Worm (Caenorhabditis elegans) whole organism, L1 larva: ENCODE data around the gene ttr-43.

Experiments
- C16A3.4 ChIP-seq: fragments of 150-350 bp; optimal IDR thresholded peaks from 2 replicates; lab custom pipeline; 2014; ENCODE audit warnings: missing biosample characterization, missing genetic modification characterization
- C34B4.2 ChIP-seq: sonication (generic microtip); optimal IDR thresholded peaks from 2 replicates; lab custom pipeline; 2017; ENCODE audit warnings: mild to moderate bottlenecking, missing genetic modification characterization, missing compliant biosample characterization
- aha-1 ChIP-seq: fragments of 150-350 bp; optimal IDR thresholded peaks from 2 replicates; lab custom pipeline; 2014; ENCODE audit warnings: missing biosample characterization, missing genetic modification characterization
- aly-2 ChIP-seq: fragments of 150-350 bp; optimal IDR thresholded peaks from 2 replicates; lab custom pipeline; 2014; ENCODE audit warnings: missing biosample characterization, missing genetic modification characterization
- ceh-88 ChIP-seq: fragments of 200-800 bp; sonication (Bioruptor generic); IDR thresholded peaks from 2 replicates; pipeline ENCODE4 v1.3.6; 2022; ENCODE audit warnings: missing genetic modification characterization, missing compliant biosample characterization
- ceh-90 ChIP-seq: sonication (generic microtip); optimal IDR thresholded peaks from 2 replicates; lab custom pipeline; 2016; ENCODE audit warnings: missing genetic modification characterization, missing compliant biosample characterization
- ces-1 ChIP-seq: fragments of 150-350 bp; optimal IDR thresholded peaks from 2 replicates; lab custom pipeline; 2014; ENCODE audit warnings: missing biosample characterization, missing genetic modification reagents, missing genetic modification characterization
- efl-3 ChIP-seq: fragments of 200-800 bp; sonication (Bioruptor generic); optimal IDR thresholded peaks from 2 replicates; lab custom pipeline; 2018; ENCODE audit warnings: mild to moderate bottlenecking, missing genetic modification characterization, missing compliant biosample characterization
- egl-13 ChIP-seq: sonication (generic microtip); optimal IDR thresholded peaks from 2 replicates; lab custom pipeline; 2016; ENCODE audit warnings: missing genotype, missing genetic modification reagents, missing genetic modification characterization, missing compliant biosample characterization
- egl-27 ChIP-seq, 2 experiments: fragments of 150-350 bp in 1 of 2; sonication (generic microtip); optimal IDR thresholded peaks; 3 replicates each; lab custom pipeline; 2017 to 2018; ENCODE audit warnings: missing biosample characterization in 2 of 2, missing genetic modification characterization in 2 of 2, missing genetic modification reagents in 2 of 2
- ets-5 ChIP-seq: fragments of 200-800 bp; sonication (Bioruptor generic); IDR thresholded peaks from 2 replicates; pipeline ENCODE4 v1.3.6; 2022; ENCODE audit warnings: missing genetic modification characterization, missing compliant biosample characterization
- fos-1 ChIP-seq: fragments of 150-350 bp; optimal IDR thresholded peaks from 2 replicates; lab custom pipeline; 2014; ENCODE audit warnings: missing biosample characterization, missing genetic modification characterization
- grh-1 ChIP-seq: fragments of 200-800 bp; sonication (Bioruptor generic); IDR thresholded peaks from 2 replicates; pipeline ENCODE4 v1.3.6; 2022; ENCODE audit warnings: missing genetic modification reagents, missing genetic modification characterization, missing compliant biosample characterization
- hpl-2 ChIP-seq: fragments of 150-350 bp; optimal IDR thresholded peaks from 2 replicates; lab custom pipeline; 2014; ENCODE audit warnings: missing biosample characterization, missing genetic modification reagents, missing genetic modification characterization
- jun-1 ChIP-seq: fragments of 150-350 bp; optimal IDR thresholded peaks from 2 replicates; lab custom pipeline; 2014; ENCODE audit warnings: missing biosample characterization, missing genetic modification reagents, missing genetic modification characterization
- lin-14 ChIP-seq: fragments of 200-800 bp; sonication (Bioruptor generic); optimal IDR thresholded peaks from 2 replicates; lab custom pipeline; 2018; ENCODE audit warnings: mild to moderate bottlenecking, missing genetic modification characterization, moderate library complexity, missing compliant biosample characterization
- lin-35 ChIP-seq, 2 experiments: fragments of 150-350 bp; optimal IDR thresholded peaks; 2 replicates each; lab custom pipeline; 2014; ENCODE audit warnings: missing biosample characterization in 2 of 2, missing genetic modification characterization in 2 of 2, missing genetic modification reagents in 2 of 2
- lsy-2 ChIP-seq, 2 experiments: fragments of 150-350 bp; optimal IDR thresholded peaks; 2 replicates each; lab custom pipeline; 2014; ENCODE audit warnings: missing biosample characterization in 2 of 2, missing genetic modification characterization in 2 of 2
- mab-9 ChIP-seq: fragments of 200-800 bp; sonication (Bioruptor generic); IDR thresholded peaks from 2 replicates; pipeline ENCODE4 v1.3.6; 2022; ENCODE audit warnings: missing genetic modification reagents, missing genetic modification characterization, missing compliant biosample characterization
- mdl-1 ChIP-seq, 2 experiments: fragments of 150-350 bp; optimal IDR thresholded peaks; 2 replicates each; lab custom pipeline; 2014 to 2017; ENCODE audit warnings: missing biosample characterization in 2 of 2, missing genetic modification characterization in 2 of 2, inconsistent platforms in 1 of 2
- mef-2 ChIP-seq: fragments of 150-350 bp; optimal IDR thresholded peaks from 2 replicates; lab custom pipeline; 2014; ENCODE audit warnings: missing biosample characterization, missing genetic modification characterization
- mep-1 ChIP-seq: fragments of 150-350 bp; optimal IDR thresholded peaks from 2 replicates; lab custom pipeline; 2014; ENCODE audit warnings: missing biosample characterization, missing genetic modification characterization
- nhr-11 ChIP-seq: fragments of 150-350 bp; optimal IDR thresholded peaks from 2 replicates; lab custom pipeline; 2014; ENCODE audit warnings: missing biosample characterization, missing genetic modification characterization
- nhr-20 ChIP-seq: sonication (generic microtip); optimal IDR thresholded peaks from 2 replicates; lab custom pipeline; 2016; ENCODE audit warnings: mild to moderate bottlenecking, missing genetic modification characterization, missing compliant biosample characterization
- nhr-47 ChIP-seq: sonication (generic microtip); optimal IDR thresholded peaks from 2 replicates; lab custom pipeline; 2016; ENCODE audit warnings: mild to moderate bottlenecking, missing genetic modification characterization, moderate library complexity, missing compliant biosample characterization
- nhr-71 ChIP-seq: sonication (generic microtip); optimal IDR thresholded peaks from 2 replicates; lab custom pipeline; 2016; ENCODE audit warnings: mild to moderate bottlenecking, missing genetic modification characterization, moderate library complexity, missing compliant biosample characterization
- nhr-76 ChIP-seq: sonication (generic microtip); optimal IDR thresholded peaks from 2 replicates; lab custom pipeline; 2017; ENCODE audit warnings: missing biosample characterization, missing genetic modification characterization
- nhr-77 ChIP-seq: fragments of 150-350 bp; optimal IDR thresholded peaks from 2 replicates; lab custom pipeline; 2014; ENCODE audit warnings: missing biosample characterization, missing genetic modification characterization
- nhr-85 ChIP-seq: sonication (generic microtip); peaks from one replicate; lab custom pipeline; 2016; ENCODE audit warnings: missing genetic modification characterization, inconsistent platforms, missing compliant biosample characterization
- rnt-1 ChIP-seq: sonication (generic microtip); optimal IDR thresholded peaks from 2 replicates; lab custom pipeline; 2016; ENCODE audit warnings: mild to moderate bottlenecking, missing genetic modification characterization, moderate library complexity, missing compliant biosample characterization
- snpc-4 ChIP-seq: fragments of 150-350 bp; optimal IDR thresholded peaks from 2 replicates; lab custom pipeline; 2014; ENCODE audit warnings: missing biosample characterization, missing genetic modification characterization
- sox-4 ChIP-seq: sonication (generic microtip); optimal IDR thresholded peaks from 2 replicates; lab custom pipeline; 2016; ENCODE audit warnings: missing genetic modification characterization, missing compliant biosample characterization
- swsn-7 ChIP-seq: sonication (generic microtip); optimal IDR thresholded peaks from 2 replicates; lab custom pipeline; 2016; ENCODE audit warnings: missing genetic modification characterization, missing compliant biosample characterization
- tbx-2 ChIP-seq: sonication (generic microtip); optimal IDR thresholded peaks from 2 replicates; lab custom pipeline; 2016; ENCODE audit warnings: missing genetic modification characterization, missing compliant biosample characterization
- unc-130 ChIP-seq: fragments of 150-350 bp; optimal IDR thresholded peaks from 2 replicates; lab custom pipeline; 2017; ENCODE audit warnings: missing biosample characterization, missing genetic modification characterization, inconsistent platforms
- unc-30 ChIP-seq: sonication (generic microtip); optimal IDR thresholded peaks from 2 replicates; lab custom pipeline; 2017; ENCODE audit warnings: missing biosample characterization, missing genetic modification characterization
- unc-98 ChIP-seq: fragments of 200-800 bp; sonication (Bioruptor generic); IDR thresholded peaks from 2 replicates; pipeline ENCODE4 v1.3.6; 2022; ENCODE audit warnings: missing genetic modification characterization, missing compliant biosample characterization
- vab-15 ChIP-seq: sonication (generic microtip); optimal IDR thresholded peaks from 2 replicates; lab custom pipeline; 2017; ENCODE audit warnings: missing genotype, mild to moderate bottlenecking, missing genetic modification characterization, missing compliant biosample characterization
- xbp-1 ChIP-seq: sonication (generic microtip); optimal IDR thresholded peaks from 2 replicates; lab custom pipeline; 2016; ENCODE audit warnings: missing genetic modification characterization, missing compliant biosample characterization
- zag-1 ChIP-seq: fragments of 150-350 bp; optimal IDR thresholded peaks from 2 replicates; lab custom pipeline; 2014; ENCODE audit warnings: missing biosample characterization, missing genetic modification characterization
- zip-4 ChIP-seq: fragments of 200-800 bp; sonication (Bioruptor generic); optimal IDR thresholded peaks from 2 replicates; lab custom pipeline; 2018; ENCODE audit warnings: mild to moderate bottlenecking, missing genetic modification characterization, moderate library complexity, missing compliant biosample characterization
- ztf-11 ChIP-seq, 2 experiments: sonication (generic microtip); optimal IDR thresholded peaks; 2 replicates each; lab custom pipeline; 2016 to 2017; ENCODE audit warnings: missing genetic modification characterization in 2 of 2, missing biosample characterization in 1 of 2, missing compliant biosample characterization in 1 of 2

ttr-43 gene

DNA sequence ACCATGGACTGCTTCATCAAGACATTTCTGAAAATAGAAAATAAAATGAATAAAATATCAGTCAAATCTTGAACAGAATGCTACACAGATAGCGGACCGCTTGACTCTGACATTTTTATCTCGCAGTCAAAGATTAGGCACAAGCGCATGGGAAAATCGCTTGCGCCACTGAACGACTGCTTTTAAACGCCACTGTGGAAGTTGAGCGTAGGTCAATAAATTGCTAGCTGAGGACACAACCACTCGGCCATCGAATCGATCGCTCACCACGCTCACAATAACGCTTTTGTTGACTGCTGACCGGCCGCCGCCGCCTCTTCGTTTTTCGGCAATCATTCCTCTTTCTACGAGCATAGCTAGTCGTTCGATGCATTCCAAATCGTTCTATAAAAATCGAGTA lies 6.3 kb upstream of the ttr-43 start (continued):
- TF ChIP-seq hpl-2 (GFP tag; lab: Kevin White, UChicago), result no peak
- TF ChIP-seq efl-3 (GFP tag; lab: Kevin White, UChicago), result no peak
- no peak for TF ChIP-seq aha-1 (tag; lab: Kevin White, UChicago)
- no peak for TF ChIP-seq ces-1 (GFP tag; lab: Kevin White, UChicago)
- no peak for TF ChIP-seq fos-1
- TF ChIP-seq lin-35 (GFP tag; optimal IDR thresholded peaks at IDR 0.05; lab: Kevin White, UChicago), result peak; percentile 44 to 76
- peak; percentile 24 for TF ChIP-seq tbx-2 (tag; lab: Kevin White, UChicago)
- TF ChIP-seq zip-4 (GFP tag; lab: Kevin White, UChicago), result no peak
- peak; percentile 63 for TF ChIP-seq nhr-76
- TF ChIP-seq snpc-4 (tag; lab: Kevin White, UChicago), result peak; percentile 22
- no peak for TF ChIP-seq aly-2
- TF ChIP-seq mep-1 (tag; lab: Kevin White, UChicago), result no peak
- TF ChIP-seq lin-14 (GFP tag; lab: Kevin White, UChicago), result peak; percentile 44
- TF ChIP-seq unc-130 (tag; lab: Kevin White, UChicago), result peak; percentile 73

DNA sequence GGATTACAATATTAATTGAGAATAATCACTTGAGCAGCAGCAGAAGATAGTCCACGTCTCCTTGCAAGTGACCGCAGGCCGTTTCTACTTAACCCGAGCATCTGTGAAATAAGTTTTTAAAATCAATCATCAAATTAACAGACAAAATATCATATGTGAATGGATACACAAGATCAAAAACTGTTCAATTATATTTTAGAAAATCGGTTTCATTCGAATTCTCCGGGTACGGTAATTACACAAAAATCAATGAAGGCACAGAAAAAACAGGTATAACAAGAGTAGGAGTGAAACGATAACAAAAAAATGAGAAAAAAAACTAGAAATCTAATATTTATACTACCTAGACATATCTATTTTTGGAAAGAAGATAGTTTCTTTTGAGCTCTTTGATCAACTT lies 5.7 kb upstream of the ttr-43 start, which contains the start of gene mma-1:
Gene mma-1 (minus strand): TSS at position 101 of the 400 bp plus-strand sequence.
- no peak for TF ChIP-seq mdl-1 (tag; optimal IDR thresholded peaks at IDR 0.05; lab: Kevin White, UChicago)
- TF ChIP-seq unc-30, result no peak
- TF ChIP-seq nhr-71, result no peak
- no peak for TF ChIP-seq ztf-11 (tag; optimal IDR thresholded peaks at IDR 0.05; lab: Kevin White, UChicago)
- TF ChIP-seq efl-3 (GFP tag; lab: Kevin White, UChicago), result no peak
- TF ChIP-seq nhr-47 (tag; lab: Kevin White, UChicago), result no peak
- no peak for TF ChIP-seq C34B4.2 (tag; lab: Kevin White, UChicago)
- no peak for TF ChIP-seq zag-1 (tag; lab: Kevin White, UChicago)
- no peak for TF ChIP-seq nhr-85
- TF ChIP-seq nhr-20, result no peak
- no peak for TF ChIP-seq sox-4 (tag; lab: Kevin White, UChicago)
- no peak for TF ChIP-seq jun-1 (tag; lab: Kevin White, UChicago)
- TF ChIP-seq lin-14 (GFP tag; lab: Kevin White, UChicago), result no peak
- no peak for TF ChIP-seq swsn-7 (tag; lab: Kevin White, UChicago)
- TF ChIP-seq egl-13 (tag; lab: Kevin White, UChicago), result no peak
- no peak for TF ChIP-seq nhr-11
- no peak for TF ChIP-seq egl-27 (tag; optimal IDR thresholded peaks at IDR 0.05; lab: Kevin White, UChicago)
- no peak for TF ChIP-seq grh-1 (GFP tag; lab: Robert Waterston, UW)
- no peak for TF ChIP-seq ets-5 (GFP tag; lab: Robert Waterston, UW)
- no peak for TF ChIP-seq ceh-90 (tag; lab: Kevin White, UChicago)
- TF ChIP-seq, all 84 proteins: peak for 0

DNA sequence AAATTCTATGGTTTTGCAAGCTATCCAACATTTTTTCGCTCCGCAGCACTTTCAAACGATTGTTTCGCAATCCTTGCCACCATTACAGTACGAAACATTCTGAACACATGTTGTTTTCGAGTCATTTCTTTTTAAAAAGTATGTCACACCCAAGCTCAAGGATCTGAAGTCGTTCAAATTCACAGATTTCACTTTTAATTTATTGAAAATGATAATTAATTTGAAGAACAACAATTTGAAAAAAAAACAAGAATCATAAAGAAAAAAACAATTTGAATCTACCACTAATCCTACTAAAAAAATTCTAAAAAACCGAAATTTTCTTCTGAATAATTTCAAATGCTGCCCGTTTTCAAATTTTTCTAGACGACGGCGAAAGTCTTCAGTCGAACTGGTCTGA lies 1.9 kb upstream of the ttr-43 start, which contains the start of gene C14C10.2:
Gene C14C10.2 (minus strand): TSS at position 101 of the 400 bp plus-strand sequence.
- TF ChIP-seq nhr-77 (tag; lab: Kevin White, UChicago) (no peak), C16A3.4 (tag; lab: Kevin White, UChicago) (no peak), aly-2 (peak; percentile 26), rnt-1 (tag; lab: Kevin White, UChicago) (no peak), zip-4 (GFP tag; lab: Kevin White, UChicago) (no peak), xbp-1 (tag; lab: Kevin White, UChicago) (no peak), mab-9 (GFP tag; lab: Robert Waterston, UW) (no peak), swsn-7 (tag; lab: Kevin White, UChicago) (no peak)

DNA sequence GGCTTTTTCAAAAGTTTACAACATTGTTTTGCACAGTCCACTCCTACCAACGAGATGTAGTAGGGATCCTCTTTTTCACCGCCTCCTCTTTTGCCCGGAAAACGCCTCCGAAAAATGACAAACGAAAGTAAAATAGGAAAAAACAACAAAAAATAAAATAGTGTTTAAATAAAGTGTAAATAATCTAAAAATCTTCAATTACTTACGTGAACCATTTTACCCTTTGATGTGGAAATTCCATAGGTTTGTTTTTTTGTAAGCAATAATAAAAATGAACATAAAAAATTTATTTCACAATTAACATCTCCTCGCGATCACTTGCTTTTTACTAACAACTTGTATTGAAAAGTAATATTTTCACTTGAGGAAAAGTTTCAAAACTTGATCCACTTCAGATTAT lies 2.5 kb downstream of the ttr-43 start, which contains the start of gene C14C10.1:
Gene C14C10.1 (plus strand): TSS at position 301 of the 400 bp plus-strand sequence.
- no peak for TF ChIP-seq nhr-47 (tag; lab: Kevin White, UChicago)
- no peak for TF ChIP-seq unc-98 (GFP tag; lab: Robert Waterston, UW)
- no peak for TF ChIP-seq mef-2 (tag; lab: Kevin White, UChicago)
- TF ChIP-seq lsy-2 (tag; optimal IDR thresholded peaks at IDR 0.05; lab: Kevin White, UChicago), result no peak
- TF ChIP-seq ceh-88 (GFP tag; lab: Robert Waterston, UW), result no peak
- TF ChIP-seq zip-4 (GFP tag; lab: Kevin White, UChicago), result no peak
- no peak for TF ChIP-seq vab-15 (tag; lab: Kevin White, UChicago)
